Fruit fly (Drosophila melanogaster) whole organism, embryonic: ENCODE measurements around the gene CG15347.

Experiments
- BEAF-32 ChIP-seq: fragments of 200-800 bp; sonication (Bioruptor generic); optimal IDR thresholded peaks from 3 replicates; lab custom pipeline; 2017; ENCODE audit warnings: missing biosample characterization, missing genetic modification characterization, mild to moderate bottlenecking, moderate library complexity, missing genetic modification reagents
- Bgb ChIP-seq: fragments of 200-800 bp; sonication (Bioruptor generic); IDR thresholded peaks from 2 replicates; pipeline ENCODE4 v1.3.6; 2022; ENCODE audit warnings: missing biosample characterization, missing genetic modification characterization; ENCODE audit not compliant: partially characterized antibody
- Bteb2 ChIP-seq: fragments of 200-800 bp; sonication (Bioruptor generic); optimal IDR thresholded peaks from 2 replicates; lab custom pipeline; 2016; ENCODE audit warnings: missing biosample characterization, missing genetic modification characterization
- C15 ChIP-seq: fragments of 200-800 bp; sonication (Bioruptor generic); IDR thresholded peaks from 3 replicates; pipeline ENCODE4 v1.3.6; 2022; ENCODE audit warnings: missing biosample characterization, missing genetic modification characterization
- CG12391 ChIP-seq: fragments of 200-800 bp; sonication (Bioruptor generic); optimal IDR thresholded peaks from 3 replicates; lab custom pipeline; 2018; ENCODE audit warnings: missing biosample characterization, mild to moderate bottlenecking, missing genetic modification characterization, moderate library complexity
- CG12769 ChIP-seq: fragments of 200-800 bp; sonication (Bioruptor generic); optimal IDR thresholded peaks from 2 replicates; lab custom pipeline; 2019; ENCODE audit warnings: missing biosample characterization, mild to moderate bottlenecking, missing genetic modification characterization, moderate library complexity
- CG13287 ChIP-seq: fragments of 200-800 bp; sonication (Bioruptor generic); IDR thresholded peaks from 2 replicates; pipeline ENCODE4 v1.3.6; 2022; ENCODE audit warnings: missing biosample characterization, missing genetic modification characterization; ENCODE audit not compliant: partially characterized antibody
- CG14014 ChIP-seq: fragments of 200-800 bp; sonication (Bioruptor generic); IDR thresholded peaks from 2 replicates; pipeline ENCODE4 v1.3.6; 2022; ENCODE audit warnings: missing biosample characterization, missing genetic modification characterization
- CG14050 ChIP-seq: fragments of 200-800 bp; sonication (Bioruptor generic); IDR thresholded peaks from 3 replicates; pipeline ENCODE4 v1.3.6; 2022; ENCODE audit warnings: missing biosample characterization, missing genetic modification characterization
- CG14710 ChIP-seq: fragments of 200-800 bp; sonication (Bioruptor generic); optimal IDR thresholded peaks from 3 replicates; lab custom pipeline; 2019; ENCODE audit warnings: missing biosample characterization, mild to moderate bottlenecking, missing genetic modification characterization, moderate library complexity
- CG17186 ChIP-seq: fragments of 200-800 bp; sonication (Bioruptor generic); optimal IDR thresholded peaks from 3 replicates; lab custom pipeline; 2017; ENCODE audit warnings: missing biosample characterization, missing genetic modification reagents, missing genetic modification characterization
- CG17912 ChIP-seq: fragments of 200-800 bp; sonication (Bioruptor generic); optimal IDR thresholded peaks from 2 replicates; lab custom pipeline; 2018; ENCODE audit warnings: missing biosample characterization, mild to moderate bottlenecking, missing genetic modification characterization
- CG2199 ChIP-seq: fragments of 200-800 bp; sonication (Bioruptor generic); IDR thresholded peaks from 3 replicates; pipeline ENCODE4 v1.3.6; 2022; ENCODE audit warnings: missing biosample characterization, missing genetic modification characterization
- CG30403 ChIP-seq: fragments of 200-800 bp; sonication (Bioruptor generic); optimal IDR thresholded peaks from 3 replicates; lab custom pipeline; 2016; ENCODE audit warnings: missing biosample characterization, missing genetic modification characterization
- CG32532 ChIP-seq: fragments of 200-800 bp; sonication (Bioruptor generic); IDR thresholded peaks from 2 replicates; pipeline ENCODE4 v1.3.6; 2022; ENCODE audit warnings: missing biosample characterization, missing genetic modification characterization
- CG42726 ChIP-seq: fragments of 200-800 bp; sonication (Bioruptor generic); IDR thresholded peaks from 2 replicates; pipeline ENCODE4 v1.3.6; 2022; ENCODE audit warnings: missing biosample characterization, missing genetic modification characterization; ENCODE audit not compliant: partially characterized antibody
- CG4820 ChIP-seq: fragments of 200-800 bp; sonication (Bioruptor generic); optimal IDR thresholded peaks from 3 replicates; lab custom pipeline; 2016; ENCODE audit warnings: missing biosample characterization, missing genetic modification characterization
- CG8388 ChIP-seq: fragments of 200-800 bp; sonication (Bioruptor generic); optimal IDR thresholded peaks from 2 replicates; lab custom pipeline; 2019; ENCODE audit warnings: missing biosample characterization, mild to moderate bottlenecking, missing genetic modification characterization, moderate library complexity
- CG9817 ChIP-seq: fragments of 200-800 bp; sonication (Bioruptor generic); optimal IDR thresholded peaks from 2 replicates; lab custom pipeline; 2018; ENCODE audit warnings: missing biosample characterization, mild to moderate bottlenecking, missing genetic modification characterization, moderate library complexity
- CrebB ChIP-seq: fragments of 200-800 bp; sonication (Bioruptor generic); optimal IDR thresholded peaks from 3 replicates; lab custom pipeline; 2018; ENCODE audit warnings: missing biosample characterization, mild to moderate bottlenecking, missing genetic modification characterization
- Deaf1 ChIP-seq: fragments of 200-800 bp; optimal IDR thresholded peaks from 3 replicates; lab custom pipeline; 2019; ENCODE audit warnings: missing biosample characterization, mild to moderate bottlenecking, missing genetic modification characterization, moderate library complexity
- Dek ChIP-seq: fragments of 200-800 bp; sonication (Bioruptor generic); optimal IDR thresholded peaks from 3 replicates; lab custom pipeline; 2019; ENCODE audit warnings: missing biosample characterization, mild to moderate bottlenecking, missing genetic modification characterization, moderate library complexity
- E2f2 ChIP-seq: fragments of 200-800 bp; sonication (Bioruptor generic); IDR thresholded peaks from 2 replicates; pipeline ENCODE4 v1.3.6; 2022; ENCODE audit warnings: missing biosample characterization, missing genetic modification characterization
- Ets97D ChIP-seq: fragments of 200-800 bp; sonication (Bioruptor generic); optimal IDR thresholded peaks from 3 replicates; lab custom pipeline; 2016; ENCODE audit warnings: missing biosample characterization, missing genetic modification characterization
- HLH4C ChIP-seq: fragments of 200-800 bp; sonication (Bioruptor generic); IDR thresholded peaks from 3 replicates; pipeline ENCODE4 v1.3.6; 2022; ENCODE audit warnings: missing biosample characterization, missing genetic modification characterization; ENCODE audit not compliant: partially characterized antibody
- Hmr ChIP-seq: fragments of 200-800 bp; sonication (Bioruptor generic); optimal IDR thresholded peaks from 3 replicates; lab custom pipeline; 2017; ENCODE audit warnings: mild to moderate bottlenecking, missing biosample characterization, missing genetic modification reagents, missing genetic modification characterization
- Meics ChIP-seq: fragments of 200-800 bp; sonication (Bioruptor generic); optimal IDR thresholded peaks from 2 replicates; lab custom pipeline; 2017; ENCODE audit warnings: missing biosample characterization, mild to moderate bottlenecking, missing genetic modification characterization
- Optix ChIP-seq: fragments of 200-800 bp; sonication (Bioruptor generic); IDR thresholded peaks from 3 replicates; pipeline ENCODE4 v1.3.6; 2022; ENCODE audit warnings: missing biosample characterization, missing genetic modification characterization
- PHDP ChIP-seq: fragments of 200-800 bp; sonication (Bioruptor generic); optimal IDR thresholded peaks from 3 replicates; lab custom pipeline; 2018; ENCODE audit warnings: missing biosample characterization, mild to moderate bottlenecking, missing genetic modification characterization, moderate library complexity
- Poxn ChIP-seq: fragments of 200-800 bp; sonication (Bioruptor generic); IDR thresholded peaks from 2 replicates; pipeline ENCODE4 v1.3.6; 2022; ENCODE audit warnings: missing biosample characterization, missing genetic modification characterization
- Sox102F ChIP-seq: fragments of 200-800 bp; sonication (Bioruptor generic); optimal IDR thresholded peaks from 2 replicates; lab custom pipeline; 2018; ENCODE audit warnings: missing biosample characterization, mild to moderate bottlenecking, missing genetic modification characterization, moderate library complexity
- Sry-δ ChIP-seq: fragments of 200-800 bp; sonication (Bioruptor generic); optimal IDR thresholded peaks from 2 replicates; lab custom pipeline; 2016; ENCODE audit warnings: missing biosample characterization, missing genetic modification characterization
- Ssrp ChIP-seq: fragments of 200-800 bp; sonication (Bioruptor generic); optimal IDR thresholded peaks from 2 replicates; lab custom pipeline; 2018; ENCODE audit warnings: missing biosample characterization, mild to moderate bottlenecking, missing genetic modification characterization, moderate library complexity
- br ChIP-seq: fragments of >200 bp; optimal IDR thresholded peaks from 2 replicates; lab custom pipeline; 2017
- cato ChIP-seq: fragments of 200-800 bp; sonication (Bioruptor generic); optimal IDR thresholded peaks from 2 replicates; lab custom pipeline; 2016; ENCODE audit warnings: missing biosample characterization, missing genetic modification characterization, borderline replicate concordance
- dati ChIP-seq: fragments of 200-800 bp; sonication (Bioruptor generic); IDR thresholded peaks from 2 replicates; pipeline ENCODE4 v1.3.6; 2022; ENCODE audit warnings: missing biosample characterization, missing genetic modification characterization
- esg ChIP-seq: fragments of 200-800 bp; sonication (Bioruptor generic); conservative IDR thresholded peaks from 2 replicates; pipeline ENCODE4 v1.3.6; 2022; ENCODE audit warnings: missing biosample characterization, missing genetic modification characterization
- ftz-f1 ChIP-seq: fragments of 200-800 bp; sonication (Bioruptor generic); optimal IDR thresholded peaks from 2 replicates; lab custom pipeline; 2016; ENCODE audit warnings: missing biosample characterization, missing genetic modification characterization
- ham ChIP-seq: fragments of 200-800 bp; sonication (Bioruptor generic); IDR thresholded peaks from 2 replicates; pipeline ENCODE4 v1.3.6; 2022; ENCODE audit warnings: missing biosample characterization, missing genetic modification characterization
- hb ChIP-seq: fragments of 200-800 bp; sonication (Bioruptor generic); IDR thresholded peaks from 3 replicates; pipeline ENCODE4 v1.3.6; 2022; ENCODE audit warnings: missing biosample characterization, missing genetic modification characterization; ENCODE audit not compliant: partially characterized antibody
- jumu ChIP-seq: fragments of 200-800 bp; sonication (Bioruptor generic); optimal IDR thresholded peaks from 3 replicates; lab custom pipeline; 2016; ENCODE audit warnings: missing biosample characterization, missing genetic modification characterization
- lmd ChIP-seq: fragments of 200-800 bp; sonication (Bioruptor generic); IDR thresholded peaks from 2 replicates; pipeline ENCODE4 v1.3.6; 2022; ENCODE audit warnings: missing biosample characterization, missing genetic modification characterization
- mld ChIP-seq: fragments of 200-800 bp; sonication (Bioruptor generic); IDR thresholded peaks from 3 replicates; pipeline ENCODE4 v1.3.6; 2022; ENCODE audit warnings: missing biosample characterization, missing genetic modification characterization; ENCODE audit not compliant: partially characterized antibody
- otp ChIP-seq: fragments of 200-800 bp; sonication (Bioruptor generic); IDR thresholded peaks from 3 replicates; pipeline ENCODE4, ENCODE4 v1.3.6; 2022; ENCODE audit warnings: missing biosample characterization, missing genetic modification characterization
- phol ChIP-seq: fragments of 200-800 bp; sonication (Bioruptor generic); optimal IDR thresholded peaks from 3 replicates; lab custom pipeline; 2018; ENCODE audit warnings: missing biosample characterization, mild to moderate bottlenecking, missing genetic modification characterization, moderate library complexity
- run ChIP-seq: fragments of 200-800 bp; sonication (Bioruptor generic); optimal IDR thresholded peaks from 3 replicates; lab custom pipeline; 2018; ENCODE audit warnings: missing biosample characterization, mild to moderate bottlenecking, missing genetic modification characterization
- sens ChIP-seq: fragments of 200-800 bp; sonication (Bioruptor generic); peaks from one replicate; lab custom pipeline; 2016; ENCODE audit warnings: missing biosample characterization, missing genetic modification characterization
- sob ChIP-seq: fragments of 200-800 bp; sonication (Bioruptor generic); IDR thresholded peaks from 2 replicates; pipeline ENCODE4 v1.3.6; 2022; ENCODE audit warnings: missing biosample characterization, missing genetic modification characterization
- ttk ChIP-seq: fragments of 200-800 bp; sonication (Bioruptor generic); IDR thresholded peaks from 2 replicates; pipeline ENCODE4 v2.1.2; 2022; ENCODE audit warnings: missing biosample characterization, missing genetic modification characterization

Gene CG15347

dm6 chrX:8410349-8411240, 50.1 kb downstream of the CG15347 start (continued):
- TF ChIP-seq Bteb2 (GFP tag; lab: Kevin White, UChicago): no peak
- TF ChIP-seq CG8388 (GFP tag; lab: Kevin White, UChicago): no peak
- TF ChIP-seq CG17912: no peak
- no peak for TF ChIP-seq Ets97D (GFP tag; lab: Kevin White, UChicago)
- no peak for TF ChIP-seq Bgb
- TF ChIP-seq mld: no peak
- no peak for TF ChIP-seq Dek (tag; lab: Kevin White, UChicago)
- TF ChIP-seq esg (GFP tag; lab: Robert Waterston, UW): no peak
- TF ChIP-seq CG12391 (tag; lab: Kevin White, UChicago): no peak
- no peak for TF ChIP-seq jumu (GFP tag; lab: Kevin White, UChicago)
- no peak for TF ChIP-seq Ssrp
- peak; percentile 63; the same call in 1 of the 2 replicates for TF ChIP-seq CG14014 (GFP tag; lab: Robert Waterston, UW)
- TF ChIP-seq BEAF-32 (GFP tag; lab: Kevin White, UChicago): no peak
- no peak for TF ChIP-seq Deaf1 (tag; lab: Kevin White, UChicago)
- no peak for TF ChIP-seq CG17186 (GFP tag; lab: Kevin White, UChicago)
- TF ChIP-seq CG13287: 0 out of 2 replicates have a peak, but pooled peaks have one; percentile 1
- TF ChIP-seq otp (GFP tag; lab: Robert Waterston, UW): no peak
- peak; percentile 8; the same call in 1 of the 3 replicates for TF ChIP-seq C15
- TF ChIP-seq Sry-δ (GFP tag; lab: Kevin White, UChicago): no peak
- no peak for TF ChIP-seq CG9817 (tag; lab: Kevin White, UChicago)
- peak; percentile 10; the same call in 1 of the 2 replicates for TF ChIP-seq sob (GFP tag; lab: Robert Waterston, UW)
- TF ChIP-seq CG12769: no peak
- TF ChIP-seq E2f2: no peak
- no peak for TF ChIP-seq Sox102F (GFP tag; lab: Kevin White, UChicago)
- TF ChIP-seq CG42726 (GFP tag; lab: Robert Waterston, UW): no peak
- TF ChIP-seq PHDP: no peak
- TF ChIP-seq ftz-f1 (GFP tag; lab: Kevin White, UChicago): no peak
- no peak for TF ChIP-seq HLH4C
- 0 out of 3 replicates have a peak, but pooled peaks have one; percentile 7 for TF ChIP-seq CG2199 (GFP tag; lab: Robert Waterston, UW)
- TF ChIP-seq dati (GFP tag; lab: Robert Waterston, UW): no peak
- no peak for TF ChIP-seq CG14710 (tag; lab: Kevin White, UChicago)
- no peak for TF ChIP-seq run (tag; lab: Kevin White, UChicago)
- TF ChIP-seq Meics (GFP tag; lab: Kevin White, UChicago): no peak
- TF ChIP-seq CG32532 (GFP tag; lab: Robert Waterston, UW): peak; percentile 60
- no peak for TF ChIP-seq Poxn (GFP tag; lab: Robert Waterston, UW)
- peak; percentile 42; the same call in 1 of the 3 replicates for TF ChIP-seq Optix (GFP tag; lab: Robert Waterston, UW)
- TF ChIP-seq CrebB (tag; lab: Kevin White, UChicago): no peak
- TF ChIP-seq ham: no peak
- TF ChIP-seq br (lab: Kevin White, UChicago): no peak
- no peak for TF ChIP-seq lmd (GFP tag; lab: Robert Waterston, UW)
- TF ChIP-seq Hmr: peak; percentile 19
- no peak for TF ChIP-seq hb (GFP tag; lab: Robert Waterston, UW)
- no peak for TF ChIP-seq phol (tag; lab: Kevin White, UChicago)
- TF ChIP-seq CG30403: no peak
- no peak for TF ChIP-seq cato
- no peak for TF ChIP-seq CG14050
- peak; percentile 76 for TF ChIP-seq sens (GFP tag; lab: Kevin White, UChicago)
- TF ChIP-seq CG4820 (GFP tag; lab: Kevin White, UChicago): no peak
- TF ChIP-seq ttk (GFP tag; lab: Robert Waterston, UW): no peak
